Worm (Caenorhabditis elegans) whole organism, L1 larva: ENCODE results near the gene ifd-1.
A peak's percentile ranks its signal among the peaks of the same experiment; 100 is the strongest.

ENCODE experiments used
- F16B12.6 ChIP-seq: fragments of 150-350 bp; optimal IDR thresholded peaks from 2 replicates; lab custom pipeline; 2014; ENCODE audit warnings: missing biosample characterization, missing genetic modification characterization
- Y116A8C.19 ChIP-seq: sonication (generic microtip); optimal IDR thresholded peaks from 2 replicates; lab custom pipeline; 2016; ENCODE audit warnings: missing compliant biosample characterization, missing genetic modification characterization, borderline replicate concordance
- aha-1 ChIP-seq: fragments of 150-350 bp; optimal IDR thresholded peaks from 2 replicates; lab custom pipeline; 2014; ENCODE audit warnings: missing biosample characterization, missing genetic modification characterization
- alr-1 ChIP-seq: fragments of 200-800 bp; sonication (Bioruptor generic); optimal IDR thresholded peaks from 2 replicates; lab custom pipeline; 2018; ENCODE audit warnings: borderline replicate concordance, mild to moderate bottlenecking, missing genetic modification characterization, missing compliant biosample characterization
- aly-2 ChIP-seq: fragments of 150-350 bp; optimal IDR thresholded peaks from 2 replicates; lab custom pipeline; 2014; ENCODE audit warnings: missing biosample characterization, missing genetic modification characterization
- blmp-1 ChIP-seq: fragments of 150-350 bp; optimal IDR thresholded peaks from 2 replicates; lab custom pipeline; 2014; ENCODE audit warnings: missing biosample characterization, missing genetic modification characterization
- ceh-63 ChIP-seq: fragments of 200-800 bp; sonication (Bioruptor generic); optimal IDR thresholded peaks from 2 replicates; lab custom pipeline; 2018; ENCODE audit warnings: mild to moderate bottlenecking, missing genetic modification characterization, missing compliant biosample characterization
- ceh-82 ChIP-seq, 3 experiments: fragments of 150-350 bp in 1 of 3; sonication (generic microtip) in 2 of 3; optimal IDR thresholded peaks; 2 replicates each; lab custom pipeline; 2014 to 2017; ENCODE audit warnings: missing biosample characterization in 3 of 3, missing genetic modification characterization in 3 of 3
- ceh-90 ChIP-seq: sonication (generic microtip); optimal IDR thresholded peaks from 2 replicates; lab custom pipeline; 2016; ENCODE audit warnings: missing genetic modification characterization, missing compliant biosample characterization
- ces-1 ChIP-seq: fragments of 150-350 bp; optimal IDR thresholded peaks from 2 replicates; lab custom pipeline; 2014; ENCODE audit warnings: missing biosample characterization, missing genetic modification reagents, missing genetic modification characterization
- dpl-1 ChIP-seq, 3 experiments: fragments of 150-350 bp in 2 of 3; sonication (generic microtip) in 1 of 3; optimal IDR thresholded peaks; 2 replicates each; lab custom pipeline; 2014 to 2017; ENCODE audit warnings: missing biosample characterization in 3 of 3, missing genetic modification characterization in 3 of 3, missing genetic modification reagents in 3 of 3
- dsc-1 ChIP-seq: sonication (generic microtip); optimal IDR thresholded peaks from 2 replicates; lab custom pipeline; 2016; ENCODE audit warnings: mild to moderate bottlenecking, missing genetic modification characterization, missing compliant biosample characterization
- egl-13 ChIP-seq: sonication (generic microtip); optimal IDR thresholded peaks from 2 replicates; lab custom pipeline; 2016; ENCODE audit warnings: missing genotype, missing genetic modification reagents, missing genetic modification characterization, missing compliant biosample characterization
- egl-27 ChIP-seq, 2 experiments: fragments of 150-350 bp in 1 of 2; sonication (generic microtip); optimal IDR thresholded peaks; 3 replicates each; lab custom pipeline; 2017 to 2018; ENCODE audit warnings: missing biosample characterization in 2 of 2, missing genetic modification characterization in 2 of 2, missing genetic modification reagents in 2 of 2
- elt-2 ChIP-seq: sonication (generic microtip); optimal IDR thresholded peaks from 2 replicates; lab custom pipeline; 2016; ENCODE audit warnings: missing genetic modification characterization, mild to moderate bottlenecking, inconsistent platforms, missing compliant biosample characterization, missing genetic modification reagents
- fkh-10 ChIP-seq: sonication (generic microtip); optimal IDR thresholded peaks from 2 replicates; lab custom pipeline; 2017; ENCODE audit warnings: missing biosample characterization, missing genetic modification reagents, missing genetic modification characterization
- fkh-8 ChIP-seq: sonication (generic microtip); optimal IDR thresholded peaks from 2 replicates; lab custom pipeline; 2016; ENCODE audit warnings: mild to moderate bottlenecking, missing genetic modification characterization, missing compliant biosample characterization
- grh-1 ChIP-seq: fragments of 200-800 bp; sonication (Bioruptor generic); IDR thresholded peaks from 2 replicates; pipeline ENCODE4 v1.3.6; 2022; ENCODE audit warnings: missing genetic modification reagents, missing genetic modification characterization, missing compliant biosample characterization
- hlh-4 ChIP-seq: sonication (generic microtip); optimal IDR thresholded peaks from 2 replicates; lab custom pipeline; 2016; ENCODE audit warnings: mild to moderate bottlenecking, missing genetic modification characterization, missing compliant biosample characterization
- irx-1 ChIP-seq: sonication (generic microtip); optimal IDR thresholded peaks from 2 replicates; lab custom pipeline; 2016; ENCODE audit warnings: missing genetic modification characterization, missing compliant biosample characterization
- lin-13 ChIP-seq: fragments of 150-350 bp; optimal IDR thresholded peaks from 2 replicates; lab custom pipeline; 2014; ENCODE audit warnings: missing biosample characterization, missing genetic modification reagents, missing genetic modification characterization
- lin-35 ChIP-seq, 2 experiments: fragments of 150-350 bp; optimal IDR thresholded peaks; 2 replicates each; lab custom pipeline; 2014; ENCODE audit warnings: missing biosample characterization in 2 of 2, missing genetic modification characterization in 2 of 2, missing genetic modification reagents in 2 of 2
- lin-39 ChIP-seq: fragments of 150-350 bp; optimal IDR thresholded peaks from 2 replicates; lab custom pipeline; 2014; ENCODE audit warnings: missing biosample characterization, missing genetic modification reagents, missing genetic modification characterization
- mep-1 ChIP-seq: fragments of 150-350 bp; optimal IDR thresholded peaks from 2 replicates; lab custom pipeline; 2014; ENCODE audit warnings: missing biosample characterization, missing genetic modification characterization
- nhr-11 ChIP-seq: fragments of 150-350 bp; optimal IDR thresholded peaks from 2 replicates; lab custom pipeline; 2014; ENCODE audit warnings: missing biosample characterization, missing genetic modification characterization
- nhr-19 ChIP-seq: fragments of 200-800 bp; sonication (Bioruptor generic); conservative IDR thresholded peaks from 2 replicates; pipeline ENCODE4 v1.3.6; 2022; ENCODE audit warnings: missing genetic modification characterization, missing compliant biosample characterization
- nhr-28 ChIP-seq: fragments of 150-350 bp; optimal IDR thresholded peaks from 2 replicates; lab custom pipeline; 2014; ENCODE audit warnings: missing biosample characterization, missing genetic modification characterization
- nhr-47 ChIP-seq: sonication (generic microtip); optimal IDR thresholded peaks from 2 replicates; lab custom pipeline; 2016; ENCODE audit warnings: mild to moderate bottlenecking, missing genetic modification characterization, moderate library complexity, missing compliant biosample characterization
- nhr-71 ChIP-seq: sonication (generic microtip); optimal IDR thresholded peaks from 2 replicates; lab custom pipeline; 2016; ENCODE audit warnings: mild to moderate bottlenecking, missing genetic modification characterization, moderate library complexity, missing compliant biosample characterization
- nhr-76 ChIP-seq: sonication (generic microtip); optimal IDR thresholded peaks from 2 replicates; lab custom pipeline; 2017; ENCODE audit warnings: missing biosample characterization, missing genetic modification characterization
- nhr-77 ChIP-seq: fragments of 150-350 bp; optimal IDR thresholded peaks from 2 replicates; lab custom pipeline; 2014; ENCODE audit warnings: missing biosample characterization, missing genetic modification characterization
- nhr-90 ChIP-seq: sonication (generic microtip); optimal IDR thresholded peaks from 2 replicates; lab custom pipeline; 2016; ENCODE audit warnings: mild to moderate bottlenecking, missing genetic modification characterization, missing compliant biosample characterization; ENCODE audit not compliant: poor library complexity
- pax-3 ChIP-seq: fragments of 200-800 bp; sonication (Bioruptor generic); optimal IDR thresholded peaks from 2 replicates; lab custom pipeline; 2018; ENCODE audit warnings: mild to moderate bottlenecking, missing genetic modification characterization, moderate library complexity, missing compliant biosample characterization
- pqm-1 ChIP-seq: sonication (generic microtip); optimal IDR thresholded peaks from 3 replicates; lab custom pipeline; 2017; ENCODE audit warnings: missing biosample characterization, missing genetic modification characterization
- snpc-4 ChIP-seq: fragments of 150-350 bp; optimal IDR thresholded peaks from 2 replicates; lab custom pipeline; 2014; ENCODE audit warnings: missing biosample characterization, missing genetic modification characterization
- snu-23 ChIP-seq: sonication (generic microtip); optimal IDR thresholded peaks from 2 replicates; lab custom pipeline; 2016; ENCODE audit warnings: missing genetic modification characterization, missing compliant biosample characterization
- sptf-1 ChIP-seq: fragments of 150-350 bp; optimal IDR thresholded peaks from 2 replicates; lab custom pipeline; 2014; ENCODE audit warnings: missing biosample characterization, missing genetic modification characterization
- swsn-7 ChIP-seq: sonication (generic microtip); optimal IDR thresholded peaks from 2 replicates; lab custom pipeline; 2016; ENCODE audit warnings: missing genetic modification characterization, missing compliant biosample characterization
- tbx-2 ChIP-seq: sonication (generic microtip); optimal IDR thresholded peaks from 2 replicates; lab custom pipeline; 2016; ENCODE audit warnings: missing genetic modification characterization, missing compliant biosample characterization
- unc-130 ChIP-seq: fragments of 150-350 bp; optimal IDR thresholded peaks from 2 replicates; lab custom pipeline; 2017; ENCODE audit warnings: missing biosample characterization, missing genetic modification characterization, inconsistent platforms
- unc-86 ChIP-seq: sonication (generic microtip); optimal IDR thresholded peaks from 2 replicates; lab custom pipeline; 2016; ENCODE audit warnings: missing genetic modification characterization, missing compliant biosample characterization
- unc-98 ChIP-seq: fragments of 200-800 bp; sonication (Bioruptor generic); IDR thresholded peaks from 2 replicates; pipeline ENCODE4 v1.3.6; 2022; ENCODE audit warnings: missing genetic modification characterization, missing compliant biosample characterization
- vab-15 ChIP-seq: sonication (generic microtip); optimal IDR thresholded peaks from 2 replicates; lab custom pipeline; 2017; ENCODE audit warnings: missing genotype, mild to moderate bottlenecking, missing genetic modification characterization, missing compliant biosample characterization
- ztf-11 ChIP-seq, 2 experiments: sonication (generic microtip); optimal IDR thresholded peaks; 2 replicates each; lab custom pipeline; 2016 to 2017; ENCODE audit warnings: missing genetic modification characterization in 2 of 2, missing biosample characterization in 1 of 2, missing compliant biosample characterization in 1 of 2
- ztf-4 ChIP-seq: fragments of 150-350 bp; optimal IDR thresholded peaks from 2 replicates; lab custom pipeline; 2014; ENCODE audit warnings: missing biosample characterization, missing genetic modification characterization

Gene ifd-1

DNA sequence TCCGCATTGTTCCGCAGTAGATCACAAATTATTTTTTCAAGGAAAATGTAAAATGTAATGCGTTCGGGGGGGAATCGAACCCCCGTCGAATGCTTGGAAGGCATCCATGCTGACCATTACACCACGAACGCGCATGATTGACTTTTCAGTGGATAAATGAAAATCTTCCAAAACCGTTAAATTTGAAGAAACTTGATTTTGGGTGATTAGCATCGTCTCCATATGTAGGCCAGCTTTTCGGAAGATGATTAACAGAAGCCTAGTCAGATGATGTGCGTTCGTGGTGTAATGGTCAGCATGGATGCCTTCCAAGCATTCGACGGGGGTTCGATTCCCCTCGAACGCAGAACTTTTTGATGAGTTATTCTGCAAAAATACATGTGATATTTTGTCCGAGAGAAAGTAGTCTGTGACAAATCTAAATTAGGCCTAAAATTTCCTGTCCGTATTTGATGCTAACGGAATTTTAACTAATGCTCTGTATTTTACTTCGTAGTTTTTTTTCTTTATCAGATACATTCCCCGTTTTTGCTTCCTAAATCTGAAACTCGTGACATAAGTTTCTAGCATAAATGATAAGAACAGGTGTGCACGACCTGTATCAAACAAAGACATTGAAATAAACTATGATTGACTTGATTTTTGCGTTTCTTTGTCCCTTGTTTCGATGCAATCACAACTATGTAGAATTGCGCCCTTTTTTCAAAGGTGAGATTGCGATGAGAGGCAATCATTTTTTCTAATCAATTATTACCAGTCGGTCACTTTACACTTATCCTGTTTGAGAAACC lies 22.4 kb upstream of the ifd-1 start, which contains the start of gene C28G1.10:
Gene C28G1.10, plus strand, starts transcription at position 676 of the 791 bp plus-strand sequence.
- peak in 1 of 2 experiments; percentile 17 for TF ChIP-seq lin-35 (GFP tag; optimal IDR thresholded peaks at IDR 0.05; lab: Kevin White, UChicago)
- peak; percentile 76 for TF ChIP-seq elt-2 (tag; lab: Kevin White, UChicago)
- TF ChIP-seq F16B12.6, result no peak

DNA sequence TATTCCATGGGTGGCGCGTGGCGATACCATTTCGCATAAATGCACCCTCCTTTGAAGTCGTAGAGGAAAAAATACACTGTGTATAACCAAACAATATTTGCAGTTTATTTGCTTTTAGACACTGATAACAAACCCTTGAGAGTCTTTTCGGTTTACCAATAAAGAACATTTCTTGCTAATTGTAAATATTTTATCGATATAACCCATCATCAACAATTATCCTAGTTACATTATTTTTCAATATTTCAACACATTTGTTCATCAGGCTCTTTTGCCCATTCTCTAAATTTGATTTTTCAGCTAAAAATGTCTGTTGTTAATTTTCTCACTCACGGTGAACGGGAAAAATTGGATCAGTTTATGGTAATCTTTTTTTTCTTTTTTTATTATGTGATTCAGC lies 19.7 kb upstream of the ifd-1 start, which contains the start of gene ubc-23:
Gene ubc-23, plus strand, starts transcription at position 301 of the 400 bp plus-strand sequence.
- TF ChIP-seq pqm-1 (tag; lab: Kevin White, UChicago) (no peak), irx-1 (tag; lab: Kevin White, UChicago) (no peak), mep-1 (tag; lab: Kevin White, UChicago) (no peak), nhr-47 (tag; lab: Kevin White, UChicago) (no peak), nhr-77 (tag; lab: Kevin White, UChicago) (no peak), vab-15 (tag; lab: Kevin White, UChicago) (no peak), aha-1 (tag; lab: Kevin White, UChicago) (no peak), sptf-1 (tag; lab: Kevin White, UChicago) (no peak), ces-1 (GFP tag; lab: Kevin White, UChicago) (no peak), ceh-90 (no peak), unc-98 (GFP tag; lab: Robert Waterston, UW) (no peak), blmp-1 (tag; lab: Kevin White, UChicago) (no peak), lin-35 (GFP tag; optimal IDR thresholded peaks at IDR 0.05; lab: Kevin White, UChicago) (no peak), hlh-4 (tag; lab: Kevin White, UChicago) (no peak), tbx-2 (tag; lab: Kevin White, UChicago) (no peak), nhr-90 (no peak), unc-130 (tag; lab: Kevin White, UChicago) (no peak), nhr-71 (no peak)

DNA sequence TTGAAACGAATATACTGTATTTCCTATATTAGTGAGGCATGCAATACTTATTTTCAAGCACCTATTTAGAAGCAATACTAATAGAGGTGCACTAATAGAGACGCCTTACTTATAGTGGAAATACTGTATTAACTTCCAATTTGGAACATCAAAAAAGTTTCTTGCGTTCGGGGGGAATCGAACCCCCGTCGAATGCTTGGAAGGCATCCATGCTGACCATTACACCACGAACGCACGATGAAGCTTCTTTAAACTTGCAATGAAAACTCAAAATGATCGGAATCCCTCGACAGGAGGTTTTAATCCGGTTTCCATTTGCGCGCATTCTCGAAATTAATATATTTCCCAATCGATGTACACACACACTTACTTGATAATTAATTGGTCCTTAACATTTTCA lies 13.9 kb upstream of the ifd-1 start:
- TF ChIP-seq unc-86 (tag; lab: Kevin White, UChicago) (no peak), hlh-4 (tag; lab: Kevin White, UChicago) (no peak), pqm-1 (tag; lab: Kevin White, UChicago) (no peak), lin-39 (tag; lab: Kevin White, UChicago) (no peak), nhr-19 (no peak), Y116A8C.19 (tag; lab: Kevin White, UChicago) (no peak), pax-3 (tag; lab: Kevin White, UChicago) (no peak), aly-2 (tag; lab: Kevin White, UChicago) (no peak), alr-1 (tag; lab: Kevin White, UChicago) (no peak), snu-23 (GFP tag; lab: Kevin White, UChicago) (no peak), grh-1 (GFP tag; lab: Robert Waterston, UW) (no peak), lin-35 (GFP tag; optimal IDR thresholded peaks at IDR 0.05; lab: Kevin White, UChicago) (no peak), dsc-1 (tag; lab: Kevin White, UChicago) (no peak), elt-2 (tag; lab: Kevin White, UChicago) (no peak), nhr-76 (tag; lab: Kevin White, UChicago) (no peak), lin-13 (GFP tag; lab: Kevin White, UChicago) (no peak), ztf-4 (tag; lab: Kevin White, UChicago) (no peak)
- TF ChIP-seq, all 84 proteins: peak for 0

DNA sequence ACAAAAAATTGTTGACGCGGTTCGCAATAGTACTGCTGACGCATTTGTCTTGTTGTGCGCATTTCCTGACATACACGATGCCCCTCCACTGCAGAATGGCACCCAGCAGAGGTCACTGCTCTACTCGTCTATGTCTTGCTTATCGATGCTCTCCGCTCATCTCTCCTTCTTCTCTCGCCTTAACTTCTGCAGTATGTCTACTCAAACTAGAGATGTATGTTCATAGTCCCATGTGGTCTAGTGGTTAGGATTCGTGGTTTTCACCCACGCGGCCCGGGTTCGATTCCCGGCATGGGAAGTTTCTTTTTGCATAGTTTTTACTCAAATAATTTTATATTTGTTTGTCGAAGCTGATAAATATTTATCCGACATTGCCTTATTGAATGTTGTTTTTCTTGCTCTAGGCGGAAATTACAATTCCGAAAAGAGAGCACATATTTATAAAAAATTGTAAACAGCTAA lies 11.7 kb upstream of the ifd-1 start, which contains the start of gene C28G1.2:
Gene C28G1.2, plus strand, starts transcription at position 130 of the 462 bp plus-strand sequence.
- TF ChIP-seq nhr-28 (tag; lab: Kevin White, UChicago) (no peak), nhr-11 (tag; lab: Kevin White, UChicago) (peak; percentile 60), fkh-8 (tag; lab: Kevin White, UChicago) (peak; percentile 93), ceh-82 (tag; optimal IDR thresholded peaks at IDR 0.05; lab: Kevin White, UChicago) (peak; percentile 76 to 90 (median 82)), fkh-10 (GFP tag; lab: Kevin White, UChicago) (peak; percentile 92), ceh-63 (GFP tag; lab: Kevin White, UChicago) (peak; percentile 61), dsc-1 (tag; lab: Kevin White, UChicago) (peak; percentile 96), elt-2 (tag; lab: Kevin White, UChicago) (peak; percentile 44), egl-13 (tag; lab: Kevin White, UChicago) (peak; percentile 89), swsn-7 (peak; percentile 96), hlh-4 (tag; lab: Kevin White, UChicago) (peak; percentile 47), irx-1 (tag; lab: Kevin White, UChicago) (peak; percentile 93), snpc-4 (tag; lab: Kevin White, UChicago) (peak; percentile 74), ztf-11 (tag; optimal IDR thresholded peaks at IDR 0.05; lab: Kevin White, UChicago) (peak in 1 of 2 experiments; percentile 76), egl-27 (tag; optimal IDR thresholded peaks at IDR 0.05; lab: Kevin White, UChicago) (peak; percentile 62), dpl-1 (GFP tag; optimal IDR thresholded peaks at IDR 0.05; lab: Kevin White, UChicago) (peak; percentile 63 to 74 (median 73)), ceh-90 (no peak)
